Fruit fly (Drosophila melanogaster) whole organism, embryonic: ENCODE results near the gene Hsp70Ab.
A peak's percentile ranks its signal among the peaks of the same experiment; 100 is the strongest.

ENCODE experiments used
- Ada2b ChIP-seq: fragments of 200-800 bp; sonication (Bioruptor generic); IDR thresholded peaks from 2 replicates; pipeline ENCODE4 v1.3.6; 2022; ENCODE audit warnings: missing biosample characterization, missing genetic modification characterization
- Aef1 ChIP-seq: fragments of 200-800 bp; sonication (Bioruptor generic); IDR thresholded peaks from 3 replicates; pipeline ENCODE4 v1.3.6; 2022; ENCODE audit warnings: missing biosample characterization, missing genetic modification characterization
- Awh ChIP-seq: fragments of 200-800 bp; sonication (Bioruptor generic); IDR thresholded peaks from 2 replicates; pipeline ENCODE4, ENCODE4 v1.3.6; 2022; ENCODE audit warnings: missing biosample characterization, missing genetic modification characterization
- BEAF-32 ChIP-seq: fragments of 200-800 bp; sonication (Bioruptor generic); optimal IDR thresholded peaks from 3 replicates; lab custom pipeline; 2017; ENCODE audit warnings: missing biosample characterization, missing genetic modification characterization, mild to moderate bottlenecking, moderate library complexity, missing genetic modification reagents
- Blimp-1 ChIP-seq: fragments of 200-800 bp; sonication (Bioruptor generic); optimal IDR thresholded peaks from 3 replicates; lab custom pipeline; 2018; ENCODE audit warnings: missing biosample characterization, missing genetic modification characterization, mild to moderate bottlenecking, moderate library complexity, missing genetic modification reagents
- CG10543 ChIP-seq: fragments of 200-800 bp; sonication (Bioruptor generic); optimal IDR thresholded peaks from 3 replicates; lab custom pipeline; 2017; ENCODE audit warnings: missing biosample characterization, mild to moderate bottlenecking, missing genetic modification characterization, moderate library complexity
- CG10979 ChIP-seq: fragments of 200-800 bp; sonication (Bioruptor generic); optimal IDR thresholded peaks from 2 replicates; lab custom pipeline; 2018; ENCODE audit warnings: missing biosample characterization, mild to moderate bottlenecking, missing genetic modification characterization, moderate library complexity
- CG12219 ChIP-seq: fragments of 200-800 bp; sonication (Bioruptor generic); optimal IDR thresholded peaks from 3 replicates; lab custom pipeline; 2018; ENCODE audit warnings: missing biosample characterization, mild to moderate bottlenecking, missing genetic modification characterization
- CG15601 ChIP-seq: fragments of 200-800 bp; sonication (Bioruptor generic); optimal IDR thresholded peaks from 3 replicates; lab custom pipeline; 2019; ENCODE audit warnings: missing biosample characterization, mild to moderate bottlenecking, missing genetic modification characterization, moderate library complexity
- CG17359 ChIP-seq: fragments of 200-800 bp; sonication (Bioruptor generic); optimal IDR thresholded peaks from 3 replicates; lab custom pipeline; 2018; ENCODE audit warnings: missing biosample characterization, mild to moderate bottlenecking, missing genetic modification characterization, moderate library complexity
- CG17568 ChIP-seq: fragments of 200-800 bp; sonication (Bioruptor generic); optimal IDR thresholded peaks from 2 replicates; lab custom pipeline; 2018; ENCODE audit warnings: missing biosample characterization, mild to moderate bottlenecking, missing genetic modification characterization, moderate library complexity
- CG17912 ChIP-seq: fragments of 200-800 bp; sonication (Bioruptor generic); optimal IDR thresholded peaks from 2 replicates; lab custom pipeline; 2018; ENCODE audit warnings: missing biosample characterization, mild to moderate bottlenecking, missing genetic modification characterization
- CG1792 ChIP-seq: fragments of 200-800 bp; sonication (Bioruptor generic); optimal IDR thresholded peaks from 2 replicates; lab custom pipeline; 2016; ENCODE audit warnings: missing biosample characterization, missing genetic modification characterization
- CG18262 ChIP-seq: fragments of 200-800 bp; optimal IDR thresholded peaks from 3 replicates; lab custom pipeline; 2019; ENCODE audit warnings: missing biosample characterization, mild to moderate bottlenecking, missing genetic modification characterization, moderate library complexity
- CG18619 ChIP-seq: fragments of 200-800 bp; sonication (Bioruptor generic); optimal IDR thresholded peaks from 3 replicates; lab custom pipeline; 2017; ENCODE audit warnings: missing biosample characterization, mild to moderate bottlenecking, missing genetic modification characterization
- CG2875 ChIP-seq: fragments of 200-800 bp; sonication (Bioruptor generic); optimal IDR thresholded peaks from 2 replicates; lab custom pipeline; 2017; ENCODE audit warnings: missing biosample characterization, mild to moderate bottlenecking, missing genetic modification characterization, missing genetic modification reagents
- CG6683 ChIP-seq: fragments of 200-800 bp; sonication (Bioruptor generic); optimal IDR thresholded peaks from 2 replicates; lab custom pipeline; 2017; ENCODE audit warnings: missing biosample characterization, mild to moderate bottlenecking, missing genetic modification characterization, missing genetic modification reagents
- CG6765 ChIP-seq: fragments of 200-800 bp; sonication (Bioruptor generic); optimal IDR thresholded peaks from 3 replicates; lab custom pipeline; 2017; ENCODE audit warnings: missing biosample characterization, mild to moderate bottlenecking, missing genetic modification characterization
- CG8089 ChIP-seq: fragments of 200-800 bp; sonication (Bioruptor generic); optimal IDR thresholded peaks from 3 replicates; lab custom pipeline; 2016; ENCODE audit warnings: missing biosample characterization, missing genetic modification characterization
- CG9876 ChIP-seq: fragments of 200-800 bp; sonication (Bioruptor generic); optimal IDR thresholded peaks from 2 replicates; lab custom pipeline; 2016; ENCODE audit warnings: missing biosample characterization, missing genetic modification characterization
- CHES-1-like ChIP-seq: fragments of 200-800 bp; sonication (Bioruptor generic); optimal IDR thresholded peaks from 2 replicates; lab custom pipeline; 2016; ENCODE audit warnings: missing biosample characterization, missing genetic modification characterization
- Dad ChIP-seq: fragments of 200-800 bp; sonication (Bioruptor generic); optimal IDR thresholded peaks from 3 replicates; lab custom pipeline; 2016; ENCODE audit warnings: missing biosample characterization, missing genetic modification characterization
- ERR ChIP-seq: fragments of 200-800 bp; sonication (Bioruptor generic); optimal IDR thresholded peaks from 2 replicates; lab custom pipeline; 2016; ENCODE audit warnings: missing biosample characterization, missing genetic modification characterization
- HmgD ChIP-seq: fragments of 200-800 bp; sonication (Bioruptor generic); optimal IDR thresholded peaks from 3 replicates; lab custom pipeline; 2016; ENCODE audit warnings: missing biosample characterization, missing genetic modification characterization
- HmgZ ChIP-seq: fragments of 200-800 bp; sonication (Bioruptor generic); optimal IDR thresholded peaks from 2 replicates; lab custom pipeline; 2018; ENCODE audit warnings: missing biosample characterization, mild to moderate bottlenecking, missing genetic modification characterization
- Mad ChIP-seq: fragments of 200-800 bp; sonication (Bioruptor generic); optimal IDR thresholded peaks from 2 replicates; lab custom pipeline; 2016; ENCODE audit warnings: missing biosample characterization, missing genetic modification characterization
- Med ChIP-seq: fragments of 200-800 bp; sonication (Bioruptor generic); peaks from one replicate; lab custom pipeline; 2016; ENCODE audit warnings: missing biosample characterization, missing genetic modification characterization, mild to moderate bottlenecking, inconsistent platforms, moderate library complexity
- Ravus ChIP-seq: fragments of 200-800 bp; sonication (Bioruptor generic); IDR thresholded peaks from 2 replicates; pipeline ENCODE4 v1.3.6; 2022; ENCODE audit warnings: missing biosample characterization, missing genetic modification characterization
- Six4 ChIP-seq: fragments of 200-800 bp; sonication (Bioruptor generic); optimal IDR thresholded peaks from 2 replicates; lab custom pipeline; 2016; ENCODE audit warnings: missing biosample characterization, missing genetic modification characterization
- Xrp1 ChIP-seq: fragments of 200-800 bp; sonication (Bioruptor generic); IDR thresholded peaks from 2 replicates; pipeline ENCODE4 v1.3.6; 2022; ENCODE audit warnings: missing biosample characterization, missing genetic modification characterization
- ap ChIP-seq: fragments of 200-800 bp; sonication (Bioruptor generic); IDR thresholded peaks from 2 replicates; pipeline ENCODE4 v1.3.6; 2022; ENCODE audit warnings: missing biosample characterization, missing genetic modification characterization
- ara ChIP-seq: fragments of 200-800 bp; sonication (Bioruptor generic); IDR thresholded peaks from 2 replicates; pipeline ENCODE4 v1.3.6; 2022; ENCODE audit warnings: missing biosample characterization, missing genetic modification characterization
- br ChIP-seq: fragments of >200 bp; optimal IDR thresholded peaks from 2 replicates; lab custom pipeline; 2017
- bsh ChIP-seq, 2 experiments: fragments of 200-800 bp; sonication (Bioruptor generic); optimal IDR thresholded peaks; 2 replicates each; lab custom pipeline; 2017 to 2018; ENCODE audit warnings: mild to moderate bottlenecking in 2 of 2, missing biosample characterization in 2 of 2, missing genetic modification characterization in 2 of 2, moderate library complexity in 1 of 2
- cad ChIP-seq: fragments of >200 bp; optimal IDR thresholded peaks from 2 replicates; lab custom pipeline; 2017; ENCODE audit warnings: missing biosample characterization, missing genetic modification characterization
- cato ChIP-seq: fragments of 200-800 bp; sonication (Bioruptor generic); optimal IDR thresholded peaks from 2 replicates; lab custom pipeline; 2016; ENCODE audit warnings: missing biosample characterization, missing genetic modification characterization, borderline replicate concordance
- caup ChIP-seq: fragments of 200-800 bp; sonication (Bioruptor generic); optimal IDR thresholded peaks from 3 replicates; lab custom pipeline; 2017; ENCODE audit warnings: missing biosample characterization, mild to moderate bottlenecking, missing genetic modification characterization, moderate library complexity; ENCODE audit not compliant: severe bottlenecking
- crp ChIP-seq, 2 experiments: fragments of 200-800 bp; sonication (Bioruptor generic); optimal IDR thresholded peaks; 2 replicates in 1 of 2; 3 replicates in 1 of 2; lab custom pipeline; 2017; ENCODE audit warnings: missing biosample characterization in 2 of 2, missing genetic modification characterization in 2 of 2, mild to moderate bottlenecking in 1 of 2, moderate library complexity in 1 of 2
- dm ChIP-seq: fragments of 200-800 bp; sonication (Bioruptor generic); optimal IDR thresholded peaks from 3 replicates; lab custom pipeline; 2016; ENCODE audit warnings: missing biosample characterization, missing genetic modification characterization
- eve ChIP-seq, 2 experiments: fragments of >200 bp; optimal IDR thresholded peaks; 2 replicates each; lab custom pipeline; 2017; ENCODE audit warnings: missing biosample characterization in 2 of 2, missing genetic modification characterization in 2 of 2
- her ChIP-seq: fragments of 200-800 bp; sonication (Bioruptor generic); optimal IDR thresholded peaks from 2 replicates; lab custom pipeline; 2016; ENCODE audit warnings: missing biosample characterization, missing genetic modification characterization
- mam ChIP-seq: fragments of 200-800 bp; sonication (Bioruptor generic); optimal IDR thresholded peaks from 3 replicates; lab custom pipeline; 2016; ENCODE audit warnings: missing biosample characterization, missing genetic modification characterization
- nom ChIP-seq: fragments of 200-800 bp; sonication (Bioruptor generic); optimal IDR thresholded peaks from 2 replicates; lab custom pipeline; 2017; ENCODE audit warnings: missing biosample characterization, missing genetic modification characterization, mild to moderate bottlenecking, moderate library complexity, missing genetic modification reagents
- oc ChIP-seq: fragments of 200-800 bp; sonication (Bioruptor generic); optimal IDR thresholded peaks from 2 replicates; lab custom pipeline; 2018; ENCODE audit warnings: missing biosample characterization, mild to moderate bottlenecking, missing genetic modification characterization, moderate library complexity
- pros ChIP-seq: fragments of 200-800 bp; sonication (Bioruptor generic); optimal IDR thresholded peaks from 3 replicates; lab custom pipeline; 2019; ENCODE audit warnings: missing biosample characterization, mild to moderate bottlenecking, missing genetic modification characterization, moderate library complexity
- rib ChIP-seq: fragments of 200-800 bp; sonication (Bioruptor generic); IDR thresholded peaks from 2 replicates; pipeline ENCODE4 v1.3.6; 2022; ENCODE audit warnings: missing biosample characterization, missing genetic modification characterization
- slp2 ChIP-seq: fragments of 200-800 bp; sonication (Bioruptor generic); optimal IDR thresholded peaks from 2 replicates; lab custom pipeline; 2016; ENCODE audit warnings: missing biosample characterization, missing genetic modification characterization
- sqz ChIP-seq: fragments of 200-800 bp; sonication (Bioruptor generic); optimal IDR thresholded peaks from 3 replicates; lab custom pipeline; 2018; ENCODE audit warnings: missing biosample characterization, mild to moderate bottlenecking, missing genetic modification characterization
- stc ChIP-seq: fragments of 200-800 bp; sonication (Bioruptor generic); IDR thresholded peaks from 2 replicates; pipeline ENCODE4 v1.3.6; 2022; ENCODE audit warnings: missing biosample characterization, missing genetic modification characterization
- vvl ChIP-seq: fragments of 200-800 bp; sonication (Bioruptor generic); IDR thresholded peaks from 2 replicates; pipeline ENCODE4 v1.3.6; 2022; ENCODE audit warnings: missing biosample characterization, missing genetic modification characterization

The Hsp70Ab gene

DNA sequence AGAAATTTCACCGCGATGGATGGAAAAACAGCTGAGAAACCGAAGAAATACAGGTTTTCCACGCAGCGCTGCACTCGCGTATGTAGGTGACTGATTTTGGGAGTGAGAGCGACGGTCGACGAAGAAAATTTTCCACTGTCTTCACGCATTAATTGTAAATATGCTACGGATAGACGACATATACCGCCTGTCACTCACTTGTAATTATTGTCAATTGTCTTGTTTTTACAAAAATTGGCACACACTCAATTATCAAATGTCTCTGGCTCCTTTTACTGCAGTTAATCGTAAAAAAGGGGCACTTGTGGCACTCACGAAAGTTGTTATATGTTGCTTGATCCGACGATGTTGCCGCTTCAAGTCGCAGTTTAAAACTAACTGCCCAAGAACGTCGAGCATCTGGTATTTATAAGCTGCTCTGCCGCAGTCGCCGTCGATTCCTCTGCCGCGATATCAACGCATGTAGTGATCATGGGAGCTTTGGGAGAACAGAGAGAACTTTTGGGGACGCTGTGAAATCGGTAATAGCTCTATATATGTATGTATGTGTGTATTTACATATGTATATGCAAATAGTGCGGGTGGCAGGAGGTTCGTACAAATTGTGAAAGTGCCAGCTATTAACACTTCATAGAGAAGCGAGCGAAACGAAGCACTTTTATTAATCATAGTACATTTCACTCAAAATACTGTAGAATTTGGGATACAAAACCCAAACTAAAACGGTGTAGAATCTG lies 34.8 kb downstream of the Hsp70Ab start, which contains the start of gene mfas (continued):
- TF ChIP-seq oc (tag; lab: Kevin White, UChicago), result no peak
- no peak for TF ChIP-seq cato (GFP tag; lab: Kevin White, UChicago)
- TF ChIP-seq Mad (GFP tag; lab: Kevin White, UChicago), result no peak
- TF ChIP-seq crp (GFP tag; optimal IDR thresholded peaks at IDR 0.05; lab: Kevin White, UChicago), result peak in 1 of 2 experiments; percentile 18
- TF ChIP-seq CG17568 (GFP tag; lab: Kevin White, UChicago), result peak; percentile 38
- no peak for TF ChIP-seq rib
- TF ChIP-seq CHES-1-like (GFP tag; lab: Kevin White, UChicago), result peak; percentile 6
- TF ChIP-seq CG10979 (tag; lab: Kevin White, UChicago), result no peak
- TF ChIP-seq mam (GFP tag; lab: Kevin White, UChicago), result no peak
- no peak for TF ChIP-seq CG6683 (GFP tag; lab: Kevin White, UChicago)
- peak; percentile 7 for TF ChIP-seq CG12219 (GFP tag; lab: Kevin White, UChicago)
- TF ChIP-seq sqz (GFP tag; lab: Kevin White, UChicago), result peak; percentile 35
- no peak for TF ChIP-seq Dad
- no peak for TF ChIP-seq br (lab: Kevin White, UChicago)
- TF ChIP-seq nom (GFP tag; lab: Kevin White, UChicago), result peak; percentile 23
- TF ChIP-seq CG15601, result peak; percentile 43
- TF ChIP-seq eve (GFP tag; optimal IDR thresholded peaks at IDR 0.05; lab: Kevin White, UChicago), result no peak
- TF ChIP-seq her (GFP tag; lab: Kevin White, UChicago), result no peak
- peak; percentile 16 for TF ChIP-seq Xrp1
- TF ChIP-seq BEAF-32, result no peak
- TF ChIP-seq bsh (GFP tag; optimal IDR thresholded peaks at IDR 0.05; lab: Kevin White, UChicago), result peak in 1 of 2 experiments; percentile 52
- TF ChIP-seq Ada2b (GFP tag; lab: Robert Waterston, UW), result no peak
- no peak for TF ChIP-seq stc
- TF ChIP-seq CG2875 (GFP tag; lab: Kevin White, UChicago), result peak; percentile 43
- no peak for TF ChIP-seq slp2
- TF ChIP-seq CG10543, result no peak
- TF ChIP-seq Aef1 (GFP tag; lab: Robert Waterston, UW), result no peak
- TF ChIP-seq HmgZ (tag; lab: Kevin White, UChicago), result peak; percentile 5
- TF ChIP-seq ap (GFP tag; lab: Robert Waterston, UW), result no peak
- peak; percentile 34 for TF ChIP-seq CG17359
- peak; percentile 70 for TF ChIP-seq CG17912 (GFP tag; lab: Kevin White, UChicago)
- TF ChIP-seq HmgD, result no peak
- TF ChIP-seq Med (GFP tag; lab: Kevin White, UChicago), result peak; percentile 84
- peak; percentile 2 for TF ChIP-seq CG18262 (tag; lab: Kevin White, UChicago)
- no peak for TF ChIP-seq CG8089 (GFP tag; lab: Kevin White, UChicago)
- TF ChIP-seq vvl (GFP tag; lab: Robert Waterston, UW), result peak; percentile 80
- no peak for TF ChIP-seq CG18619
- 0 out of 2 replicates have a peak, but pooled peaks have one; percentile 31 for TF ChIP-seq Awh (GFP tag; lab: Robert Waterston, UW)
- no peak for TF ChIP-seq ERR (GFP tag; lab: Kevin White, UChicago)
- no peak for TF ChIP-seq dm (GFP tag; lab: Kevin White, UChicago)
- TF ChIP-seq Blimp-1 (GFP tag; lab: Kevin White, UChicago), result peak; percentile 55
- TF ChIP-seq ara (GFP tag; lab: Robert Waterston, UW), result 0 out of 2 replicates have a peak, but pooled peaks have one; percentile 6
- no peak for TF ChIP-seq cad (GFP tag; lab: Kevin White, UChicago)
- peak; percentile 23 for TF ChIP-seq caup
- no peak for TF ChIP-seq CG9876 (GFP tag; lab: Kevin White, UChicago)
- TF ChIP-seq pros (GFP tag; lab: Kevin White, UChicago), result no peak
- no peak for TF ChIP-seq Ravus (GFP tag; lab: Robert Waterston, UW)
- no peak for TF ChIP-seq CG6765 (GFP tag; lab: Kevin White, UChicago)
- no peak for TF ChIP-seq CG1792 (GFP tag; lab: Kevin White, UChicago)
- no peak for TF ChIP-seq Six4 (GFP tag; lab: Kevin White, UChicago)
